Fruit fly (Drosophila melanogaster) whole organism, adult: ENCODE measurements around the gene CG31954.

ENCODE experiments used
- CG14711 ChIP-seq: fragments of 200-800 bp; sonication (Bioruptor generic); optimal IDR thresholded peaks from 2 replicates; lab custom pipeline; 2018; ENCODE audit warnings: missing biosample characterization, mild to moderate bottlenecking, missing genetic modification characterization, moderate library complexity
- Mnt ChIP-seq: fragments of 200-800 bp; sonication (Bioruptor generic); optimal IDR thresholded peaks from 2 replicates; lab custom pipeline; 2016; ENCODE audit warnings: missing biosample characterization, mild to moderate bottlenecking, missing genetic modification characterization
- tj ChIP-seq: fragments of 200-800 bp; sonication (Bioruptor generic); optimal IDR thresholded peaks from 3 replicates; lab custom pipeline; 2017; ENCODE audit warnings: missing biosample characterization, mild to moderate bottlenecking, missing genetic modification characterization, moderate library complexity
- toe ChIP-seq: fragments of 200-800 bp; sonication (Bioruptor generic); optimal IDR thresholded peaks from 2 replicates; lab custom pipeline; 2016; ENCODE audit warnings: missing biosample characterization, missing genetic modification characterization

dm6 chr2L:3547512-3547911 is 37.6 kb upstream of the CG31954 start:
- TF ChIP-seq CG14711 (tag; lab: Kevin White, UChicago) (no peak), Mnt (GFP tag; lab: Kevin White, UChicago) (no peak), tj (no peak), toe (no peak)
